Worm (Caenorhabditis elegans) whole organism, mixed stage, embryonic: ENCODE data around the gene rmh-2.

Experiments
- M03D4.4 ChIP-seq: sonication (generic microtip); optimal IDR thresholded peaks from 2 replicates; lab custom pipeline; 2017; ENCODE audit warnings: mild to moderate bottlenecking, missing genetic modification characterization, missing compliant biosample characterization
- bed-3 ChIP-seq: fragments of 200-800 bp; sonication (Bioruptor generic); optimal IDR thresholded peaks from 3 replicates; lab custom pipeline; 2018; ENCODE audit warnings: mild to moderate bottlenecking, missing genetic modification characterization, moderate library complexity, missing compliant biosample characterization
- blmp-1 ChIP-seq: fragments of 150-350 bp; optimal IDR thresholded peaks from 2 replicates; lab custom pipeline; 2014; ENCODE audit warnings: missing biosample characterization, missing genetic modification characterization
- ceh-39 ChIP-seq: fragments of 150-350 bp; optimal IDR thresholded peaks from 2 replicates; lab custom pipeline; 2014; ENCODE audit warnings: missing biosample characterization, missing genetic modification characterization
- ceh-43 ChIP-seq: fragments of 200-800 bp; sonication (Bioruptor generic); optimal IDR thresholded peaks from 2 replicates; lab custom pipeline; 2018; ENCODE audit warnings: mild to moderate bottlenecking, missing genetic modification characterization, moderate library complexity, missing compliant biosample characterization
- ces-1 ChIP-seq: fragments of 150-350 bp; optimal IDR thresholded peaks from 2 replicates; lab custom pipeline; 2014; ENCODE audit warnings: missing biosample characterization, missing genetic modification reagents, missing genetic modification characterization
- cnd-1 ChIP-seq: fragments of 200-800 bp; sonication (Bioruptor generic); optimal IDR thresholded peaks from 2 replicates; lab custom pipeline; 2018; ENCODE audit warnings: mild to moderate bottlenecking, missing genetic modification characterization, missing compliant biosample characterization
- drap-1 ChIP-seq: fragments of 200-800 bp; sonication (Bioruptor generic); optimal IDR thresholded peaks from 3 replicates; lab custom pipeline; 2018; ENCODE audit warnings: mild to moderate bottlenecking, missing genetic modification characterization, missing compliant biosample characterization
- elt-1 ChIP-seq: sonication (generic microtip); optimal IDR thresholded peaks from 2 replicates; lab custom pipeline; 2017; ENCODE audit warnings: missing genetic modification characterization, mild to moderate bottlenecking, missing compliant biosample characterization, antibody characterized with exemption, moderate library complexity, borderline replicate concordance; ENCODE audit not compliant: insufficient read depth
- elt-3 ChIP-seq: fragments of 150-350 bp; optimal IDR thresholded peaks from 2 replicates; lab custom pipeline; 2014; ENCODE audit warnings: missing biosample characterization, missing genetic modification characterization
- flh-1 ChIP-seq: fragments of 200-800 bp; sonication (Bioruptor generic); optimal IDR thresholded peaks from 2 replicates; lab custom pipeline; 2018; ENCODE audit warnings: mild to moderate bottlenecking, missing genetic modification characterization, moderate library complexity, missing compliant biosample characterization
- hlh-1 ChIP-seq: fragments of 150-350 bp; optimal IDR thresholded peaks from 2 replicates; lab custom pipeline; 2014; ENCODE audit warnings: missing biosample characterization, missing genetic modification reagents, missing genetic modification characterization
- lin-13 ChIP-seq: fragments of 150-350 bp; optimal IDR thresholded peaks from 2 replicates; lab custom pipeline; 2014; ENCODE audit warnings: missing biosample characterization, missing genetic modification characterization
- lin-32 ChIP-seq: fragments of 200-800 bp; sonication (Bioruptor generic); optimal IDR thresholded peaks from 2 replicates; lab custom pipeline; 2018; ENCODE audit warnings: mild to moderate bottlenecking, missing genetic modification characterization, missing compliant biosample characterization
- lsy-2 ChIP-seq: fragments of 150-350 bp; optimal IDR thresholded peaks from 2 replicates; lab custom pipeline; 2014; ENCODE audit warnings: missing biosample characterization, missing genetic modification characterization
- mep-1 ChIP-seq: fragments of 150-350 bp; optimal IDR thresholded peaks from 2 replicates; lab custom pipeline; 2017; ENCODE audit warnings: missing biosample characterization, missing genetic modification reagents, missing genetic modification characterization, inconsistent platforms
- nhr-12 ChIP-seq: fragments of 150-350 bp; optimal IDR thresholded peaks from 2 replicates; lab custom pipeline; 2014; ENCODE audit warnings: missing biosample characterization, missing genetic modification characterization
- nhr-2 ChIP-seq: fragments of 150-350 bp; optimal IDR thresholded peaks from 2 replicates; lab custom pipeline; 2014; ENCODE audit warnings: missing biosample characterization, missing genetic modification characterization
- nhr-237 ChIP-seq: fragments of 150-350 bp; optimal IDR thresholded peaks from 2 replicates; lab custom pipeline; 2014; ENCODE audit warnings: missing biosample characterization, missing genetic modification characterization
- nhr-28 ChIP-seq: fragments of 150-350 bp; optimal IDR thresholded peaks from 2 replicates; lab custom pipeline; 2014; ENCODE audit warnings: missing biosample characterization, missing genetic modification characterization
- nhr-76 ChIP-seq: sonication (generic microtip); optimal IDR thresholded peaks from 2 replicates; lab custom pipeline; 2017; ENCODE audit warnings: missing biosample characterization, missing genetic modification characterization
- pha-4 ChIP-seq: fragments of 150-350 bp; optimal IDR thresholded peaks from 2 replicates; lab custom pipeline; 2018; ENCODE audit warnings: missing biosample characterization, missing genetic modification reagents, missing genetic modification characterization
- sem-2 ChIP-seq: fragments of 200-800 bp; sonication (Bioruptor generic); optimal IDR thresholded peaks from 2 replicates; lab custom pipeline; 2018; ENCODE audit warnings: mild to moderate bottlenecking, missing genetic modification characterization, missing compliant biosample characterization
- snpc-4 ChIP-seq: fragments of 150-350 bp; optimal IDR thresholded peaks from 2 replicates; lab custom pipeline; 2014; ENCODE audit warnings: missing biosample characterization, missing genetic modification characterization
- tbx-8 ChIP-seq: fragments of 200-800 bp; sonication (Bioruptor generic); optimal IDR thresholded peaks from 2 replicates; lab custom pipeline; 2018; ENCODE audit warnings: mild to moderate bottlenecking, missing genetic modification characterization, moderate library complexity, missing compliant biosample characterization
- unc-39 ChIP-seq: fragments of 150-350 bp; optimal IDR thresholded peaks from 2 replicates; lab custom pipeline; 2014; ENCODE audit warnings: missing biosample characterization, missing genetic modification characterization
- unc-62 ChIP-seq: fragments of 150-350 bp; optimal IDR thresholded peaks from 2 replicates; lab custom pipeline; 2014; ENCODE audit warnings: missing biosample characterization, missing genetic modification reagents, missing genetic modification characterization
- zip-8 ChIP-seq: fragments of 150-350 bp; optimal IDR thresholded peaks from 2 replicates; lab custom pipeline; 2014; ENCODE audit warnings: missing biosample characterization, missing genetic modification characterization
- ztf-11 ChIP-seq: fragments of 150-350 bp; optimal IDR thresholded peaks from 2 replicates; lab custom pipeline; 2014; ENCODE audit warnings: missing biosample characterization, missing genetic modification characterization

The rmh-2 gene

ce11 chrV:9952396-9952795 lies 21.8 kb upstream of the rmh-2 start, which contains the start of gene mam-5:
Gene mam-5 (plus strand): TSS chrV:9952699.
- no peak for TF ChIP-seq ztf-11 (tag; lab: Kevin White, UChicago)
- TF ChIP-seq lin-32 (GFP tag; lab: Kevin White, UChicago): no peak
- TF ChIP-seq blmp-1 (tag; lab: Kevin White, UChicago): peak; percentile 56

ce11 chrV:9950861-9951260 lies 20.3 kb upstream of the rmh-2 start, which contains the start of gene ttr-46:
Gene ttr-46 (plus strand): TSS chrV:9951233.
- TF ChIP-seq M03D4.4 (tag; lab: Kevin White, UChicago): no peak
- no peak for TF ChIP-seq elt-1
- no peak for TF ChIP-seq sem-2
- TF ChIP-seq nhr-76 (tag; lab: Kevin White, UChicago): no peak
- no peak for TF ChIP-seq zip-8 (tag; lab: Kevin White, UChicago)
- TF ChIP-seq snpc-4 (tag; lab: Kevin White, UChicago): no peak
- no peak for TF ChIP-seq flh-1 (GFP tag; lab: Kevin White, UChicago)
- TF ChIP-seq lin-13: no peak
- TF ChIP-seq bed-3 (GFP tag; lab: Kevin White, UChicago): no peak
- TF ChIP-seq ceh-43 (GFP tag; lab: Kevin White, UChicago): no peak
- TF ChIP-seq ces-1 (GFP tag; lab: Kevin White, UChicago): no peak
- no peak for TF ChIP-seq unc-39 (tag; lab: Kevin White, UChicago)
- TF ChIP-seq ceh-39 (tag; lab: Kevin White, UChicago): no peak
- no peak for TF ChIP-seq hlh-1 (tag; lab: Kevin White, UChicago)
- TF ChIP-seq nhr-237 (tag; lab: Kevin White, UChicago): no peak
- TF ChIP-seq mep-1 (tag; lab: Kevin White, UChicago): no peak
- no peak for TF ChIP-seq blmp-1 (tag; lab: Kevin White, UChicago)
- no peak for TF ChIP-seq elt-3 (tag; lab: Kevin White, UChicago)
- no peak for TF ChIP-seq cnd-1 (tag; lab: Kevin White, UChicago)
- no peak for TF ChIP-seq nhr-28 (tag; lab: Kevin White, UChicago)

ce11 chrV:9948840-9949239 lies 18.3 kb upstream of the rmh-2 start, which contains the start of gene nlp-58:
Gene nlp-58 (minus strand): TSS chrV:9948940.
- no peak for TF ChIP-seq nhr-28 (tag; lab: Kevin White, UChicago)
- no peak for TF ChIP-seq flh-1 (GFP tag; lab: Kevin White, UChicago)
- TF ChIP-seq unc-62 (GFP tag; lab: Kevin White, UChicago): no peak
- no peak for TF ChIP-seq lsy-2 (tag; lab: Kevin White, UChicago)
- no peak for TF ChIP-seq lin-13
- TF ChIP-seq nhr-2 (tag; lab: Kevin White, UChicago): no peak
- TF ChIP-seq nhr-237 (tag; lab: Kevin White, UChicago): no peak
- TF ChIP-seq nhr-76 (tag; lab: Kevin White, UChicago): no peak
- TF ChIP-seq pha-4 (tag; lab: Kevin White, UChicago): no peak
- TF ChIP-seq elt-3 (tag; lab: Kevin White, UChicago): no peak
- no peak for TF ChIP-seq elt-1

ce11 chrV:9944093-9944492 lies 13.5 kb upstream of the rmh-2 start, which contains the start of gene sre-28:
Gene sre-28 (plus strand): TSS chrV:9944393.
- TF ChIP-seq nhr-76 (tag; lab: Kevin White, UChicago) (no peak), flh-1 (GFP tag; lab: Kevin White, UChicago) (no peak), elt-3 (tag; lab: Kevin White, UChicago) (no peak), drap-1 (GFP tag; lab: Kevin White, UChicago) (no peak), sem-2 (no peak), lin-13 (no peak)

ce11 chrV:9943039-9943438 lies 12.5 kb upstream of the rmh-2 start, which contains the start of gene fipr-12:
Gene fipr-12 (plus strand): TSS chrV:9943339.
- no peak for TF ChIP-seq cnd-1 (tag; lab: Kevin White, UChicago)
- TF ChIP-seq nhr-12 (tag; lab: Kevin White, UChicago): no peak
- no peak for TF ChIP-seq blmp-1 (tag; lab: Kevin White, UChicago)
- no peak for TF ChIP-seq flh-1 (GFP tag; lab: Kevin White, UChicago)
- no peak for TF ChIP-seq unc-62 (GFP tag; lab: Kevin White, UChicago)
- no peak for TF ChIP-seq ceh-43 (GFP tag; lab: Kevin White, UChicago)
- no peak for TF ChIP-seq zip-8 (tag; lab: Kevin White, UChicago)
- TF ChIP-seq hlh-1 (tag; lab: Kevin White, UChicago): no peak
- TF ChIP-seq ceh-39 (tag; lab: Kevin White, UChicago): no peak
- no peak for TF ChIP-seq tbx-8
- no peak for TF ChIP-seq nhr-2 (tag; lab: Kevin White, UChicago)
- no peak for TF ChIP-seq nhr-76 (tag; lab: Kevin White, UChicago)
